Worm (Caenorhabditis elegans) whole organism, early embryonic: ENCODE results near the gene lbp-9.

Experiments
- B0310.2 ChIP-seq: sonication (generic microtip); optimal IDR thresholded peaks from 2 replicates; lab custom pipeline; 2016; ENCODE audit warnings: mild to moderate bottlenecking, missing genetic modification characterization, missing compliant biosample characterization
- F13C5.2 ChIP-seq: sonication (generic microtip); optimal IDR thresholded peaks from 2 replicates; lab custom pipeline; 2017; ENCODE audit warnings: mild to moderate bottlenecking, missing genetic modification characterization, inconsistent platforms, missing compliant biosample characterization
- aly-1 ChIP-seq: sonication (generic microtip); optimal IDR thresholded peaks from 2 replicates; lab custom pipeline; 2016; ENCODE audit warnings: missing genetic modification characterization, missing compliant biosample characterization
- ama-1 ChIP-seq: fragments of 150-350 bp; optimal IDR thresholded peaks from 2 replicates; lab custom pipeline; 2014
- ceh-13 ChIP-seq: fragments of 200-800 bp; sonication (Bioruptor generic); optimal IDR thresholded peaks from 2 replicates; lab custom pipeline; 2018; ENCODE audit warnings: mild to moderate bottlenecking, missing genetic modification characterization, missing compliant biosample characterization
- ceh-36 ChIP-seq: sonication (generic microtip); optimal IDR thresholded peaks from 2 replicates; lab custom pipeline; 2016; ENCODE audit warnings: missing genetic modification characterization, inconsistent platforms, missing compliant biosample characterization
- ets-7 ChIP-seq: sonication (generic microtip); optimal IDR thresholded peaks from 2 replicates; lab custom pipeline; 2016; ENCODE audit warnings: missing genotype, missing genetic modification characterization, missing compliant biosample characterization
- flt-1 ChIP-seq: fragments of 200-800 bp; sonication (Bioruptor generic); IDR thresholded peaks from 2 replicates; pipeline ENCODE4 v1.3.6; 2022; ENCODE audit warnings: missing genetic modification characterization, missing compliant biosample characterization
- hmbx-1 ChIP-seq: sonication (generic microtip); optimal IDR thresholded peaks from 2 replicates; lab custom pipeline; 2016; ENCODE audit warnings: mild to moderate bottlenecking, missing genetic modification characterization, missing compliant biosample characterization
- hmg-4 ChIP-seq: fragments of 200-800 bp; sonication (Bioruptor generic); optimal IDR thresholded peaks from 2 replicates; lab custom pipeline; 2018; ENCODE audit warnings: mild to moderate bottlenecking, missing genetic modification characterization, missing compliant biosample characterization
- hnd-1 ChIP-seq: sonication (generic microtip); optimal IDR thresholded peaks from 2 replicates; lab custom pipeline; 2016; ENCODE audit warnings: missing genetic modification characterization, missing compliant biosample characterization
- pes-1 ChIP-seq: fragments of 200-800 bp; sonication (Bioruptor generic); IDR thresholded peaks from 2 replicates; pipeline ENCODE4 v1.3.6; 2022; ENCODE audit warnings: missing genetic modification reagents, missing genetic modification characterization, missing compliant biosample characterization
- scrt-1 ChIP-seq: fragments of 200-800 bp; sonication (Bioruptor generic); IDR thresholded peaks from 2 replicates; pipeline ENCODE4 v1.3.6; 2022; ENCODE audit warnings: missing genetic modification characterization, missing compliant biosample characterization
- sea-1 ChIP-seq: fragments of 200-800 bp; sonication (Bioruptor generic); conservative IDR thresholded peaks from 2 replicates; pipeline ENCODE4 v1.3.6; 2022; ENCODE audit warnings: missing genetic modification characterization, missing compliant biosample characterization
- tbx-11 ChIP-seq: fragments of 200-800 bp; sonication (Bioruptor generic); IDR thresholded peaks from 2 replicates; pipeline ENCODE4 v1.3.6; 2022; ENCODE audit warnings: missing genetic modification characterization, missing compliant biosample characterization
- tbx-37 ChIP-seq: fragments of 200-800 bp; sonication (Bioruptor generic); conservative IDR thresholded peaks from 2 replicates; pipeline ENCODE4 v1.3.6; 2022; ENCODE audit warnings: missing genetic modification reagents, missing genetic modification characterization, missing compliant biosample characterization
- tra-4 ChIP-seq: sonication (generic microtip); optimal IDR thresholded peaks from 2 replicates; lab custom pipeline; 2017; ENCODE audit warnings: missing genetic modification characterization, missing compliant biosample characterization

The lbp-9 gene

ce11 chrV:2097653-2098052 lies 29.4 kb downstream of the lbp-9 start, which contains the start of gene clec-208:
Gene clec-208, plus strand, starts transcription at chrV:2097953.
- TF ChIP-seq hmg-4 (GFP tag; lab: Kevin White, UChicago): no peak
- TF ChIP-seq ceh-36 (tag; lab: Kevin White, UChicago): no peak
- no peak for TF ChIP-seq ets-7 (tag; lab: Kevin White, UChicago)
- TF ChIP-seq scrt-1: no peak
- TF ChIP-seq tbx-37 (GFP tag; lab: Robert Waterston, UW): no peak
- no peak for TF ChIP-seq ama-1
- no peak for TF ChIP-seq flt-1
- TF ChIP-seq ceh-13: no peak
- TF ChIP-seq tra-4 (tag; lab: Kevin White, UChicago): no peak

- no peak for TF ChIP-seq tbx-37 (GFP tag; lab: Robert Waterston, UW)
- TF ChIP-seq ceh-36 (tag; lab: Kevin White, UChicago): no peak
- no peak for TF ChIP-seq hnd-1
- TF ChIP-seq ceh-13: no peak
- no peak for TF ChIP-seq sea-1 (GFP tag; lab: Robert Waterston, UW)
- no peak for TF ChIP-seq aly-1 (tag; lab: Kevin White, UChicago)
- no peak for TF ChIP-seq hmg-4 (GFP tag; lab: Kevin White, UChicago)
- TF ChIP-seq ama-1: no peak
- TF ChIP-seq flt-1: no peak
- TF ChIP-seq hmbx-1: no peak
- no peak for TF ChIP-seq tra-4 (tag; lab: Kevin White, UChicago)
- no peak for TF ChIP-seq ets-7 (tag; lab: Kevin White, UChicago)
- TF ChIP-seq pes-1: no peak
- no peak for TF ChIP-seq B0310.2 (tag; lab: Kevin White, UChicago)
- TF ChIP-seq scrt-1: no peak
Measured at ce11 chrV:2099040-2099439, 30.8 kb downstream of the lbp-9 start, which contains the start of gene F36F12.7. Gene F36F12.7, plus strand, starts transcription at chrV:2099340.

ce11 chrV:2103118-2103517 lies 34.9 kb downstream of the lbp-9 start, which contains the start of gene F36F12.1:
Gene F36F12.1, minus strand, starts transcription at chrV:2103218.
- TF ChIP-seq flt-1 (no peak), ets-7 (tag; lab: Kevin White, UChicago) (no peak), tbx-37 (GFP tag; lab: Robert Waterston, UW) (no peak)

- TF ChIP-seq ama-1: no peak
- no peak for TF ChIP-seq ceh-13
- TF ChIP-seq scrt-1: no peak
- no peak for TF ChIP-seq tbx-37 (GFP tag; lab: Robert Waterston, UW)
- TF ChIP-seq hmg-4 (GFP tag; lab: Kevin White, UChicago): no peak
- TF ChIP-seq flt-1: no peak
- TF ChIP-seq tbx-11 (GFP tag; lab: Robert Waterston, UW): no peak
- TF ChIP-seq B0310.2 (tag; lab: Kevin White, UChicago): no peak
- TF ChIP-seq hnd-1: no peak
- no peak for TF ChIP-seq F13C5.2 (tag; lab: Kevin White, UChicago)
- no peak for TF ChIP-seq sea-1 (GFP tag; lab: Robert Waterston, UW)
- TF ChIP-seq tra-4 (tag; lab: Kevin White, UChicago): no peak
- no peak for TF ChIP-seq hmbx-1
- TF ChIP-seq ets-7 (tag; lab: Kevin White, UChicago): no peak
- no peak for TF ChIP-seq pes-1
- TF ChIP-seq aly-1 (tag; lab: Kevin White, UChicago): no peak
- TF ChIP-seq ceh-36 (tag; lab: Kevin White, UChicago): no peak
Measured at ce11 chrV:2105976-2106375, 37.7 kb downstream of the lbp-9 start, which contains the start of gene F22F7.4. Gene F22F7.4, minus strand, starts transcription at chrV:2106076.

- TF ChIP-seq ceh-36 (tag; lab: Kevin White, UChicago) (no peak), F13C5.2 (tag; lab: Kevin White, UChicago) (no peak), tbx-37 (GFP tag; lab: Robert Waterston, UW) (no peak), ama-1 (no peak), scrt-1 (no peak), B0310.2 (tag; lab: Kevin White, UChicago) (no peak), hmbx-1 (no peak), pes-1 (no peak), aly-1 (tag; lab: Kevin White, UChicago) (no peak), ets-7 (tag; lab: Kevin White, UChicago) (no peak), flt-1 (no peak), ceh-13 (no peak), sea-1 (GFP tag; lab: Robert Waterston, UW) (no peak), hmg-4 (GFP tag; lab: Kevin White, UChicago) (no peak)
Measured at ce11 chrV:2109295-2109694, 41.0 kb downstream of the lbp-9 start, which contains the start of gene ckb-4. Gene ckb-4, minus strand, starts transcription at chrV:2109434.

ce11 chrV:2110368-2110767 lies 42.1 kb downstream of the lbp-9 start, which contains the start of gene F22F7.3:
Gene F22F7.3, plus strand, starts transcription at chrV:2110668.
- TF ChIP-seq aly-1 (tag; lab: Kevin White, UChicago): no peak
- no peak for TF ChIP-seq tbx-37 (GFP tag; lab: Robert Waterston, UW)
- no peak for TF ChIP-seq hmbx-1
- no peak for TF ChIP-seq ama-1
- no peak for TF ChIP-seq tra-4 (tag; lab: Kevin White, UChicago)
- TF ChIP-seq hmg-4 (GFP tag; lab: Kevin White, UChicago): no peak
- no peak for TF ChIP-seq flt-1
- TF ChIP-seq ceh-36 (tag; lab: Kevin White, UChicago): no peak
- TF ChIP-seq sea-1 (GFP tag; lab: Robert Waterston, UW): no peak
- no peak for TF ChIP-seq scrt-1
- no peak for TF ChIP-seq F13C5.2 (tag; lab: Kevin White, UChicago)
- TF ChIP-seq hnd-1: no peak
- no peak for TF ChIP-seq tbx-11 (GFP tag; lab: Robert Waterston, UW)
- no peak for TF ChIP-seq B0310.2 (tag; lab: Kevin White, UChicago)
- TF ChIP-seq ets-7 (tag; lab: Kevin White, UChicago): no peak
- TF ChIP-seq pes-1: no peak
- no peak for TF ChIP-seq ceh-13

ce11 chrV:2118574-2118973 lies 50.3 kb downstream of the lbp-9 start, which contains the start of gene bgnt-1.2:
Gene bgnt-1.2, minus strand, starts transcription at chrV:2118674.
- TF ChIP-seq hmg-4 (GFP tag; lab: Kevin White, UChicago) (no peak), tra-4 (tag; lab: Kevin White, UChicago) (no peak), F13C5.2 (tag; lab: Kevin White, UChicago) (no peak), B0310.2 (tag; lab: Kevin White, UChicago) (no peak)
